Worm (Caenorhabditis elegans) whole organism, L4/young adult: ENCODE data around the gene Y67D2.2.

ENCODE experiments used
- dao-5 ChIP-seq: sonication (generic microtip); optimal IDR thresholded peaks from 2 replicates; lab custom pipeline; 2016; ENCODE audit warnings: missing genotype, missing genetic modification characterization, moderate library complexity, missing compliant biosample characterization
- him-1 ChIP-seq: sonication (generic microtip); optimal IDR thresholded peaks from 2 replicates; lab custom pipeline; 2016; ENCODE audit warnings: missing genotype, missing genetic modification reagents, missing genetic modification characterization, missing compliant biosample characterization

- TF ChIP-seq him-1, result no peak
- no peak for TF ChIP-seq dao-5 (tag; lab: Kevin White, UChicago)
Measured at ce11 chrIII:1619442-1619841, 60.8 kb downstream of the Y67D2.2 start, which contains the start of gene hsp-60.
